Worm (Caenorhabditis elegans) whole organism, early embryonic: ENCODE data around the gene dgat-2.

Experiments used
- F13C5.2 ChIP-seq: sonication (generic microtip); optimal IDR thresholded peaks from 2 replicates; lab custom pipeline; 2017; ENCODE audit warnings: mild to moderate bottlenecking, missing genetic modification characterization, inconsistent platforms, missing compliant biosample characterization
- ama-1 ChIP-seq: fragments of 150-350 bp; optimal IDR thresholded peaks from 2 replicates; lab custom pipeline; 2014
- ceh-36 ChIP-seq: sonication (generic microtip); optimal IDR thresholded peaks from 2 replicates; lab custom pipeline; 2016; ENCODE audit warnings: missing genetic modification characterization, inconsistent platforms, missing compliant biosample characterization
- ets-7 ChIP-seq: sonication (generic microtip); optimal IDR thresholded peaks from 2 replicates; lab custom pipeline; 2016; ENCODE audit warnings: missing genotype, missing genetic modification characterization, missing compliant biosample characterization
- flt-1 ChIP-seq: fragments of 200-800 bp; sonication (Bioruptor generic); IDR thresholded peaks from 2 replicates; pipeline ENCODE4 v1.3.6; 2022; ENCODE audit warnings: missing genetic modification characterization, missing compliant biosample characterization
- hmbx-1 ChIP-seq: sonication (generic microtip); optimal IDR thresholded peaks from 2 replicates; lab custom pipeline; 2016; ENCODE audit warnings: mild to moderate bottlenecking, missing genetic modification characterization, missing compliant biosample characterization
- pes-1 ChIP-seq: fragments of 200-800 bp; sonication (Bioruptor generic); IDR thresholded peaks from 2 replicates; pipeline ENCODE4 v1.3.6; 2022; ENCODE audit warnings: missing genetic modification reagents, missing genetic modification characterization, missing compliant biosample characterization
- scrt-1 ChIP-seq: fragments of 200-800 bp; sonication (Bioruptor generic); IDR thresholded peaks from 2 replicates; pipeline ENCODE4 v1.3.6; 2022; ENCODE audit warnings: missing genetic modification characterization, missing compliant biosample characterization
- sea-1 ChIP-seq: fragments of 200-800 bp; sonication (Bioruptor generic); conservative IDR thresholded peaks from 2 replicates; pipeline ENCODE4 v1.3.6; 2022; ENCODE audit warnings: missing genetic modification characterization, missing compliant biosample characterization
- tbx-11 ChIP-seq: fragments of 200-800 bp; sonication (Bioruptor generic); IDR thresholded peaks from 2 replicates; pipeline ENCODE4 v1.3.6; 2022; ENCODE audit warnings: missing genetic modification characterization, missing compliant biosample characterization
- tbx-37 ChIP-seq: fragments of 200-800 bp; sonication (Bioruptor generic); conservative IDR thresholded peaks from 2 replicates; pipeline ENCODE4 v1.3.6; 2022; ENCODE audit warnings: missing genetic modification reagents, missing genetic modification characterization, missing compliant biosample characterization
- tra-4 ChIP-seq: sonication (generic microtip); optimal IDR thresholded peaks from 2 replicates; lab custom pipeline; 2017; ENCODE audit warnings: missing genetic modification characterization, missing compliant biosample characterization

ce11 chrV:17616807-17617206, 43.3 kb upstream of the dgat-2 start, which contains the start of gene Y6G8.6:
- TF ChIP-seq hmbx-1 (tag; lab: Kevin White, UChicago) = no peak
- no peak for TF ChIP-seq tbx-11 (GFP tag; lab: Robert Waterston, UW)
- no peak for TF ChIP-seq ceh-36 (tag; lab: Kevin White, UChicago)
- TF ChIP-seq scrt-1 = no peak
- no peak for TF ChIP-seq pes-1 (GFP tag; lab: Robert Waterston, UW)
- no peak for TF ChIP-seq F13C5.2 (tag; lab: Kevin White, UChicago)
- TF ChIP-seq ama-1 = no peak
- TF ChIP-seq flt-1 (GFP tag; lab: Robert Waterston, UW) = no peak
- no peak for TF ChIP-seq ets-7 (tag; lab: Kevin White, UChicago)
- TF ChIP-seq sea-1 (GFP tag; lab: Robert Waterston, UW) = no peak
- TF ChIP-seq tbx-37 (GFP tag; lab: Robert Waterston, UW) = no peak
- no peak for TF ChIP-seq tra-4 (tag; lab: Kevin White, UChicago)
